Fruit fly (Drosophila melanogaster) whole organism, embryonic: ENCODE data around the gene CG7333.

Experiments used
- Atf-2 ChIP-seq: fragments of 200-800 bp; sonication (Bioruptor generic); optimal IDR thresholded peaks from 2 replicates; lab custom pipeline; 2016; ENCODE audit warnings: missing biosample characterization, missing genetic modification characterization
- BtbVII ChIP-seq: fragments of 200-800 bp; sonication (Bioruptor generic); optimal IDR thresholded peaks from 3 replicates; lab custom pipeline; 2017; ENCODE audit warnings: missing biosample characterization, mild to moderate bottlenecking, missing genetic modification characterization
- CG10366 ChIP-seq: fragments of 200-800 bp; sonication (Bioruptor generic); IDR thresholded peaks from 2 replicates; pipeline ENCODE4 v1.3.6; 2022; ENCODE audit warnings: missing biosample characterization, missing genetic modification characterization
- CG10565 ChIP-seq: fragments of 200-800 bp; sonication (Bioruptor generic); optimal IDR thresholded peaks from 3 replicates; lab custom pipeline; 2016; ENCODE audit warnings: missing biosample characterization, mild to moderate bottlenecking, missing genetic modification characterization
- CG10654 ChIP-seq: fragments of 200-800 bp; sonication (Bioruptor generic); optimal IDR thresholded peaks from 2 replicates; lab custom pipeline; 2016; ENCODE audit warnings: missing biosample characterization, missing genetic modification characterization
- CG11504 ChIP-seq: fragments of 200-800 bp; sonication (Bioruptor generic); optimal IDR thresholded peaks from 3 replicates; lab custom pipeline; 2019; ENCODE audit warnings: missing biosample characterization, mild to moderate bottlenecking, missing genetic modification characterization, moderate library complexity
- CG13123 ChIP-seq: fragments of 200-800 bp; sonication (Bioruptor generic); optimal IDR thresholded peaks from 2 replicates; lab custom pipeline; 2016; ENCODE audit warnings: missing biosample characterization, missing genetic modification characterization
- CG13775 ChIP-seq: fragments of 200-800 bp; sonication (Bioruptor generic); optimal IDR thresholded peaks from 3 replicates; lab custom pipeline; 2017; ENCODE audit warnings: missing biosample characterization, mild to moderate bottlenecking, missing genetic modification characterization
- CG15696 ChIP-seq: fragments of 200-800 bp; sonication (Bioruptor generic); optimal IDR thresholded peaks from 2 replicates; lab custom pipeline; 2019; ENCODE audit warnings: missing biosample characterization, mild to moderate bottlenecking, missing genetic modification characterization, moderate library complexity
- CG17612 ChIP-seq: fragments of 200-800 bp; sonication (Bioruptor generic); IDR thresholded peaks from 2 replicates; pipeline ENCODE4 v1.3.6; 2022; ENCODE audit warnings: missing biosample characterization, missing genetic modification characterization
- CG17912 ChIP-seq: fragments of 200-800 bp; sonication (Bioruptor generic); optimal IDR thresholded peaks from 2 replicates; lab custom pipeline; 2018; ENCODE audit warnings: missing biosample characterization, mild to moderate bottlenecking, missing genetic modification characterization
- CG31365 ChIP-seq: fragments of 200-800 bp; sonication (Bioruptor generic); optimal IDR thresholded peaks from 2 replicates; lab custom pipeline; 2018; ENCODE audit warnings: missing biosample characterization, mild to moderate bottlenecking, missing genetic modification characterization
- CG34422 ChIP-seq: fragments of 200-800 bp; sonication (Bioruptor generic); IDR thresholded peaks from 3 replicates; pipeline ENCODE4 v1.3.6; 2022; ENCODE audit warnings: missing biosample characterization, missing genetic modification characterization
- CG4360 ChIP-seq: fragments of 200-800 bp; sonication (Bioruptor generic); IDR thresholded peaks from 2 replicates; pipeline ENCODE4 v1.3.6; 2022; ENCODE audit warnings: missing biosample characterization, missing genetic modification characterization
- CG6175 ChIP-seq: fragments of 200-800 bp; sonication (Bioruptor generic); IDR thresholded peaks from 3 replicates; pipeline ENCODE4 v1.3.6; 2022; ENCODE audit warnings: missing biosample characterization, missing genetic modification characterization
- CG6272 ChIP-seq: fragments of 200-800 bp; sonication (Bioruptor generic); IDR thresholded peaks from 2 replicates; pipeline ENCODE4 v1.3.6; 2022; ENCODE audit warnings: missing biosample characterization, missing genetic modification characterization
- CG6654 ChIP-seq: fragments of 200-800 bp; sonication (Bioruptor generic); optimal IDR thresholded peaks from 2 replicates; lab custom pipeline; 2017; ENCODE audit warnings: missing biosample characterization, mild to moderate bottlenecking, missing genetic modification characterization
- CG6689 ChIP-seq: fragments of 200-800 bp; sonication (Bioruptor generic); IDR thresholded peaks from 2 replicates; pipeline ENCODE4 v1.3.6; 2022; ENCODE audit warnings: missing biosample characterization, missing genetic modification characterization
- CG6813 ChIP-seq: fragments of 200-800 bp; sonication (Bioruptor generic); optimal IDR thresholded peaks from 2 replicates; lab custom pipeline; 2017; ENCODE audit warnings: missing biosample characterization, missing genetic modification characterization, mild to moderate bottlenecking, moderate library complexity, missing genetic modification reagents
- CG7556 ChIP-seq: fragments of 200-800 bp; sonication (Bioruptor generic); optimal IDR thresholded peaks from 2 replicates; lab custom pipeline; 2017; ENCODE audit warnings: missing biosample characterization, mild to moderate bottlenecking, missing genetic modification characterization
- CG7786 ChIP-seq: fragments of 200-800 bp; sonication (Bioruptor generic); optimal IDR thresholded peaks from 2 replicates; lab custom pipeline; 2016; ENCODE audit warnings: missing biosample characterization, missing genetic modification characterization
- CG7987 ChIP-seq: fragments of 200-800 bp; sonication (Bioruptor generic); optimal IDR thresholded peaks from 2 replicates; lab custom pipeline; 2018; ENCODE audit warnings: missing biosample characterization, mild to moderate bottlenecking, missing genetic modification characterization, moderate library complexity
- CG8944 ChIP-seq: fragments of 200-800 bp; sonication (Bioruptor generic); optimal IDR thresholded peaks from 3 replicates; lab custom pipeline; 2016; ENCODE audit warnings: missing biosample characterization, missing genetic modification characterization
- Deaf1 ChIP-seq: fragments of 200-800 bp; optimal IDR thresholded peaks from 3 replicates; lab custom pipeline; 2019; ENCODE audit warnings: missing biosample characterization, mild to moderate bottlenecking, missing genetic modification characterization, moderate library complexity
- Elba2 ChIP-seq: fragments of 200-800 bp; sonication (Bioruptor generic); optimal IDR thresholded peaks from 3 replicates; lab custom pipeline; 2016; ENCODE audit warnings: missing biosample characterization, missing genetic modification characterization
- HLHmδ ChIP-seq: fragments of 200-800 bp; sonication (Bioruptor generic); optimal IDR thresholded peaks from 2 replicates; lab custom pipeline; 2018; ENCODE audit warnings: missing biosample characterization, mild to moderate bottlenecking, missing genetic modification characterization, moderate library complexity
- Hey ChIP-seq: fragments of 200-800 bp; sonication (Bioruptor generic); optimal IDR thresholded peaks from 3 replicates; lab custom pipeline; 2018; ENCODE audit warnings: missing biosample characterization, mild to moderate bottlenecking, missing genetic modification characterization
- HmgZ ChIP-seq: fragments of 200-800 bp; sonication (Bioruptor generic); optimal IDR thresholded peaks from 2 replicates; lab custom pipeline; 2018; ENCODE audit warnings: missing biosample characterization, mild to moderate bottlenecking, missing genetic modification characterization
- Kr ChIP-seq: fragments of 200-800 bp; sonication (Bioruptor generic); optimal IDR thresholded peaks from 2 replicates; lab custom pipeline; 2017; ENCODE audit warnings: missing biosample characterization, mild to moderate bottlenecking, missing genetic modification characterization
- Lhr ChIP-seq: fragments of 200-800 bp; sonication (Bioruptor generic); optimal IDR thresholded peaks from 3 replicates; lab custom pipeline; 2017; ENCODE audit warnings: mild to moderate bottlenecking, missing biosample characterization, missing genetic modification reagents, missing genetic modification characterization
- Poxn ChIP-seq: fragments of 200-800 bp; sonication (Bioruptor generic); IDR thresholded peaks from 2 replicates; pipeline ENCODE4 v1.3.6; 2022; ENCODE audit warnings: missing biosample characterization, missing genetic modification characterization
- Rx ChIP-seq: fragments of 200-800 bp; sonication (Bioruptor generic); IDR thresholded peaks from 2 replicates; pipeline ENCODE4 v1.3.6; 2022; ENCODE audit warnings: missing biosample characterization, missing genetic modification characterization
- Xrp1 ChIP-seq: fragments of 200-800 bp; sonication (Bioruptor generic); IDR thresholded peaks from 2 replicates; pipeline ENCODE4 v1.3.6; 2022; ENCODE audit warnings: missing biosample characterization, missing genetic modification characterization
- ara ChIP-seq: fragments of 200-800 bp; sonication (Bioruptor generic); IDR thresholded peaks from 2 replicates; pipeline ENCODE4 v1.3.6; 2022; ENCODE audit warnings: missing biosample characterization, missing genetic modification characterization
- bigmax ChIP-seq: fragments of 200-800 bp; sonication (Bioruptor generic); optimal IDR thresholded peaks from 2 replicates; lab custom pipeline; 2018; ENCODE audit warnings: missing biosample characterization, mild to moderate bottlenecking, missing genetic modification characterization
- bowl ChIP-seq: fragments of 200-800 bp; sonication (Bioruptor generic); IDR thresholded peaks from 2 replicates; pipeline ENCODE4 v1.3.6; 2022; ENCODE audit warnings: missing biosample characterization, missing genetic modification characterization
- chinmo ChIP-seq: fragments of 200-800 bp; sonication (Bioruptor generic); IDR thresholded peaks from 4 replicates; pipeline ENCODE4 v1.3.6; 2022; ENCODE audit warnings: missing biosample characterization, missing genetic modification characterization; ENCODE audit not compliant: partially characterized antibody
- croc ChIP-seq: fragments of 200-800 bp; sonication (Bioruptor generic); conservative IDR thresholded peaks from 3 replicates; pipeline ENCODE4 v1.3.6; 2022; ENCODE audit warnings: missing biosample characterization, missing genetic modification characterization
- esg ChIP-seq: fragments of 200-800 bp; sonication (Bioruptor generic); conservative IDR thresholded peaks from 2 replicates; pipeline ENCODE4 v1.3.6; 2022; ENCODE audit warnings: missing biosample characterization, missing genetic modification characterization
- fu2 ChIP-seq: fragments of 200-800 bp; sonication (Bioruptor generic); optimal IDR thresholded peaks from 2 replicates; lab custom pipeline; 2016; ENCODE audit warnings: missing biosample characterization, missing genetic modification characterization
- gce ChIP-seq: fragments of 200-800 bp; sonication (Bioruptor generic); IDR thresholded peaks from 3 replicates; pipeline ENCODE4 v1.3.6; 2022; ENCODE audit warnings: missing biosample characterization, missing genetic modification characterization
- ken ChIP-seq: fragments of 200-800 bp; sonication (Bioruptor generic); IDR thresholded peaks from 3 replicates; pipeline ENCODE4 v1.3.6; 2022; ENCODE audit warnings: missing biosample characterization, missing genetic modification characterization
- lab ChIP-seq: fragments of 200-800 bp; sonication (Bioruptor generic); optimal IDR thresholded peaks from 3 replicates; lab custom pipeline; 2017; ENCODE audit warnings: missing biosample characterization, missing genetic modification characterization, mild to moderate bottlenecking, moderate library complexity, missing genetic modification reagents
- oc ChIP-seq: fragments of 200-800 bp; sonication (Bioruptor generic); optimal IDR thresholded peaks from 2 replicates; lab custom pipeline; 2018; ENCODE audit warnings: missing biosample characterization, mild to moderate bottlenecking, missing genetic modification characterization, moderate library complexity
- peb ChIP-seq: fragments of 200-800 bp; sonication (Bioruptor generic); IDR thresholded peaks from 2 replicates; pipeline ENCODE4 v1.3.6; 2022; ENCODE audit warnings: missing biosample characterization, missing genetic modification characterization
- row ChIP-seq: fragments of 200-800 bp; sonication (Bioruptor generic); IDR thresholded peaks from 3 replicates; pipeline ENCODE4 v1.3.6; 2022; ENCODE audit warnings: missing biosample characterization, missing genetic modification characterization
- run ChIP-seq: fragments of 200-800 bp; sonication (Bioruptor generic); optimal IDR thresholded peaks from 3 replicates; lab custom pipeline; 2018; ENCODE audit warnings: missing biosample characterization, mild to moderate bottlenecking, missing genetic modification characterization
- sens-2 ChIP-seq: fragments of 200-800 bp; sonication (Bioruptor generic); IDR thresholded peaks from 2 replicates; pipeline ENCODE4 v1.3.6; 2022; ENCODE audit warnings: missing biosample characterization, missing genetic modification characterization
- stc ChIP-seq: fragments of 200-800 bp; sonication (Bioruptor generic); IDR thresholded peaks from 2 replicates; pipeline ENCODE4 v1.3.6; 2022; ENCODE audit warnings: missing biosample characterization, missing genetic modification characterization
- tap ChIP-seq: fragments of 200-800 bp; optimal IDR thresholded peaks from 3 replicates; lab custom pipeline; 2019; ENCODE audit warnings: missing biosample characterization, mild to moderate bottlenecking, missing genetic modification characterization, moderate library complexity
- unc-4 ChIP-seq: fragments of 200-800 bp; sonication (Bioruptor generic); IDR thresholded peaks from 2 replicates; pipeline ENCODE4 v1.3.6; 2022; ENCODE audit warnings: missing biosample characterization, missing genetic modification characterization; ENCODE audit not compliant: partially characterized antibody

CG7333 gene

DNA sequence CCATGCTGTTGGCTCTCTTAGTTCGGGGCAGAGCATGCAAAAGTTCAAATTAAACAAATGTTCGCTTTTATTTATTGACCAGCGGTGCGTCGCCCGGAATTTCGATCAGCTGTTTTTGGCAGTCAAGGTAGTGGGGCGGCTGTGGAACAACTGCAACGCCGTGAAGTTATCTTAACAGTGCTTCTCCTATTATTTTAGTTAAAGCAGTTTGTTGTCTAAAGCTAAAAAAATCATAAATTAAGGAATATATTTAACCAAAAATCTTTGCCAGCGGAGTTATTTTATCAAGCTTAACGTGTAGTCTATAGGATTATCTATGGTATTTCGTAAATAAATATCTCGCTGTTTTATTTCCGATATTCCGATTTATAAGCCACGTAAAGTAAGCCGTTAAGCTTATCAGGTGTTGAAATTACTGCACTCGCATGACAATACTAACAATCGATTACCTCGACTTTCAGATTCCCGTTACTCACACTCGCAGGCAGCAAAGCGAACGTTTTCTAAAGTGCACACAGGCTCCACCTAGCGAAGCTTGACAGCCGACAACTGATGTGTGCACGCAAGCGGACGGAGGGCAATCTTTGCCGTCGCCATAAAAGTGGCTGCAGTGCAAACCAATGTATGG is 48.0 kb downstream of the CG7333 start, which contains the start of the genes CG6195 and CG31220 (continued):
- TF ChIP-seq esg (GFP tag; lab: Robert Waterston, UW) (no peak), unc-4 (0 out of 2 replicates have a peak, but pooled peaks have one; percentile 41), fu2 (no peak), CG6175 (GFP tag; lab: Robert Waterston, UW) (no peak), BtbVII (no peak), CG11504 (tag; lab: Kevin White, UChicago) (no peak), CG34422 (GFP tag; lab: Robert Waterston, UW) (no peak; the same call in 2 of the 3 replicates), ara (GFP tag; lab: Robert Waterston, UW) (no peak), CG10565 (GFP tag; lab: Kevin White, UChicago) (no peak), CG8944 (no peak), Lhr (GFP tag; lab: Kevin White, UChicago) (peak; percentile 40), Atf-2 (GFP tag; lab: Kevin White, UChicago) (peak; percentile 1), CG7556 (no peak), Kr (GFP tag; lab: Kevin White, UChicago) (no peak), Hey (tag; lab: Kevin White, UChicago) (no peak), chinmo (peak; percentile 91), CG17612 (GFP tag; lab: Robert Waterston, UW) (no peak), oc (tag; lab: Kevin White, UChicago) (no peak), HmgZ (tag; lab: Kevin White, UChicago) (peak; percentile 27), HLHmδ (GFP tag; lab: Kevin White, UChicago) (no peak), CG6813 (GFP tag; lab: Kevin White, UChicago) (no peak), Deaf1 (tag; lab: Kevin White, UChicago) (no peak), CG15696 (tag; lab: Kevin White, UChicago) (no peak), CG6272 (no peak), bigmax (GFP tag; lab: Kevin White, UChicago) (peak; percentile 94), croc (GFP tag; lab: Robert Waterston, UW) (no peak), Rx (GFP tag; lab: Robert Waterston, UW) (no peak), CG7987 (no peak), Elba2 (no peak), peb (GFP tag; lab: Robert Waterston, UW) (no peak), CG6689 (GFP tag; lab: Robert Waterston, UW) (0 out of 2 replicates have a peak, but pooled peaks have one; percentile 7), CG4360 (GFP tag; lab: Robert Waterston, UW) (no peak), Poxn (GFP tag; lab: Robert Waterston, UW) (no peak), run (tag; lab: Kevin White, UChicago) (no peak), gce (GFP tag; lab: Robert Waterston, UW) (no peak), Xrp1 (GFP tag; lab: Robert Waterston, UW) (no peak), CG13775 (GFP tag; lab: Kevin White, UChicago) (peak; percentile 36), ken (GFP tag; lab: Robert Waterston, UW) (no peak), lab (no peak), CG13123 (GFP tag; lab: Kevin White, UChicago) (no peak), CG31365 (tag; lab: Kevin White, UChicago) (peak; percentile 33), CG10366 (0 out of 2 replicates have a peak, but pooled peaks have one; percentile 23), row (GFP tag; lab: Robert Waterston, UW) (no peak), stc (GFP tag; lab: Robert Waterston, UW) (no peak), tap (tag; lab: Kevin White, UChicago) (no peak), CG6654 (GFP tag; lab: Kevin White, UChicago) (no peak), bowl (no peak), CG7786 (no peak), CG10654 (GFP tag; lab: Kevin White, UChicago) (no peak), CG17912 (GFP tag; lab: Kevin White, UChicago) (no peak), sens-2 (no peak)
